Worm (Caenorhabditis elegans): ENCODE data around the gene F57H12.6.
A peak's percentile ranks its signal among the peaks of the same experiment; 100 is the strongest.
"Not testable (repeated sequence)": the region's sequence is repeated elsewhere in the genome, so short reads cannot be mapped to it uniquely, and the experiment has no call there.

The F57H12.6 gene

ce11 chrIV:7954006-7954405 is 22.1 kb downstream of the F57H12.6 start:
- TF ChIP-seq peb-1 (tag; optimal IDR thresholded peaks at IDR 0.05) (no peak), ztf-1 (GFP tag; conservative IDR thresholded peaks at IDR 0.05) (no peak), blmp-1 (tag; optimal IDR thresholded peaks at IDR 0.05; ENCODE audit: insufficient read depth) (no peak), mbf-1 (tag; optimal IDR thresholded peaks at IDR 0.05) (no peak), aly-2 (tag; optimal IDR thresholded peaks at IDR 0.05) (no peak), unc-55 (GFP tag; optimal IDR thresholded peaks at IDR 0.05) (no peak), nhr-25 (tag; optimal IDR thresholded peaks at IDR 0.05) (no peak), lin-11 (tag; optimal IDR thresholded peaks at IDR 0.05) (no peak), ama-1 (optimal IDR thresholded peaks at IDR 0.05) (no peak)

- TF ChIP-seq F13H6.1 (tag; optimal IDR thresholded peaks at IDR 0.05) (peak; percentile 8), lsy-2 (tag; optimal IDR thresholded peaks at IDR 0.05) (peak in 1 of 2 experiments; percentile 63), C34F6.9 (tag; optimal IDR thresholded peaks at IDR 0.05) (peak; percentile 2), unc-55 (GFP tag; optimal IDR thresholded peaks at IDR 0.05) (peak; percentile 48)
Observed at ce11 chrIV:7948290-7948689, 27.8 kb downstream of the F57H12.6 start, which contains the start of gene mcm-3AP. Gene mcm-3AP, plus strand, starts transcription at chrIV:7948672.

DNA sequence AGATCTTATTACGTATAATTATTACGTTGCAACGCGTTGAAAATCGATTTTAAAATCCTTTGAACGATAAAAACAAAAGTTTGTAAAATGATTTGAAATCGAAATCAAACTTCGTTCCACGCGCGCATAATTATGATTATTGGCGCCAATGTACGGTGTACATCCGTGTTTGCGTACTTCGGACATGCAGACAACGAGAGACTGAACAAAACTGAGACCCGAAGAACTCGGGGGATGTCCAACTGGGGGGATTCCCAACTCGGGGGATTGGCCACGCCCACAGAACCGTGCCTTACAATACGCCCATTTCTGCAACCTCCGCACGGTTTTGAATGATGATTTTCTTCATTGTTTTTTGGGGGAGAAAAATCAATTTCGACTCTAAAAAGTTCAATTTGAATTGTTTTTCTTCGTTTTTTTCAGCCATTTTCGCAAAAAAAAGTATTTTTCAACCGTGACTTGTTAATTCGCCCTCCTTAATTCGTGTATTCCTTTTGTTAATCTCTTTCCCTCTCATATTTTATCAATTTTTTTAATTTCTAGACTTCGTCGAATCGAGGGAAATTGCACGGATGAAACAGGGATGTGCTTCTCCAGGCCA is 29.1 kb downstream of the F57H12.6 start, which contains the start of gene F20D12.12:
TSS of gene F20D12.12 (plus strand) at position 542 of the 601 bp plus-strand sequence.
- TF ChIP-seq lsy-2 (tag; optimal IDR thresholded peaks at IDR 0.05) (peak; percentile 82 to 96), sma-9 (GFP tag; optimal IDR thresholded peaks at IDR 0.05) (peak; percentile 75), C34F6.9 (tag; optimal IDR thresholded peaks at IDR 0.05) (peak; percentile 72), unc-55 (GFP tag; optimal IDR thresholded peaks at IDR 0.05) (peak; percentile 55), snpc-4 (tag; optimal IDR thresholded peaks at IDR 0.05) (peak; percentile 7), lin-13 (GFP tag; optimal IDR thresholded peaks at IDR 0.05) (peak; percentile 65), gmeb-1 (tag; optimal IDR thresholded peaks at IDR 0.05) (peak; percentile 32), nhr-25 (tag; optimal IDR thresholded peaks at IDR 0.05) (peak; percentile 24), zag-1 (tag; optimal IDR thresholded peaks at IDR 0.05) (peak; percentile 49), sma-3 (GFP tag; optimal IDR thresholded peaks at IDR 0.05) (peak; percentile 68), F13H6.1 (tag; optimal IDR thresholded peaks at IDR 0.05) (peak; percentile 68), nhr-129 (tag; optimal IDR thresholded peaks at IDR 0.05) (peak; percentile 74), crh-2 (tag; optimal IDR thresholded peaks at IDR 0.05) (peak; percentile 33)
- not testable (repeated sequence) for TF ChIP-seq sma-9 (tag; optimal IDR thresholded peaks at IDR 0.05)

DNA sequence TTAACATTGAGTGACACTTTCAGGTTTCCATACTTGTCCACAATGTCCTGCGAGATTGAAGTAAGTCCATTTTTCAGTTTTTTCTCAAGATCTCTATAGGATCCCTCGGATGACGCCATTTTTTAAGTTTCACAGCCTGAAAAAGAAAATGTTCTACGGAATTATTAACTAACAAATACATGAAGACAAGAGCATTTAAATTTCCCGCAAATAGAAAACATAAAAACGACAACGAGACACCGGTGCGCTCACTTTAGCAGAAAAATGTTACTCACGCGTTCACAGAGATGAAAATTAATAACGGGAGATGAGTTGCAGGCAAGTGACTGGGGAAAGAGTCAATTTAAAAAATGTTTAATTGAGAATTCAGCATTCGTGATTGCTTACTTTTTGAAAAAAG is 29.7 kb downstream of the F57H12.6 start, which contains the start of gene czw-1:
TSS of gene czw-1 (minus strand) at position 369 of the 400 bp plus-strand sequence.
- TF ChIP-seq sma-3 (GFP tag; optimal IDR thresholded peaks at IDR 0.05) (no peak), lin-39 (tag; optimal IDR thresholded peaks at IDR 0.05) (no peak), nhr-237 (tag; optimal IDR thresholded peaks at IDR 0.05) (no peak), R02D3.7 (tag; optimal IDR thresholded peaks at IDR 0.05) (no peak), nhr-77 (tag; optimal IDR thresholded peaks at IDR 0.05) (no peak), ama-1 (optimal IDR thresholded peaks at IDR 0.05) (no peak), ztf-1 (GFP tag; conservative IDR thresholded peaks at IDR 0.05) (no peak), nhr-129 (tag; optimal IDR thresholded peaks at IDR 0.05) (no peak), fos-1 (tag; optimal IDR thresholded peaks at IDR 0.05) (no peak), aly-2 (tag; optimal IDR thresholded peaks at IDR 0.05) (no peak), sma-9 (GFP tag; optimal IDR thresholded peaks at IDR 0.05) (no peak), sma-9 (tag; optimal IDR thresholded peaks at IDR 0.05) (no peak), Y55F3AM.14 (GFP tag; optimal IDR thresholded peaks at IDR 0.05) (no peak), ceh-82 (tag; optimal IDR thresholded peaks at IDR 0.05) (no peak), unc-62 (GFP tag; optimal IDR thresholded peaks at IDR 0.05) (no peak), elt-3 (tag; optimal IDR thresholded peaks at IDR 0.05) (no peak), snpc-4 (tag; optimal IDR thresholded peaks at IDR 0.05) (no peak), dmd-4 (tag; optimal IDR thresholded peaks at IDR 0.05) (no peak), lin-13 (GFP tag; optimal IDR thresholded peaks at IDR 0.05) (no peak), elt-1 (tag; optimal IDR thresholded peaks at IDR 0.05) (no peak)

- TF ChIP-seq blmp-1 (tag; optimal IDR thresholded peaks at IDR 0.05; ENCODE audit: insufficient read depth) (peak; percentile 27), lin-39 (tag; optimal IDR thresholded peaks at IDR 0.05) (no peak), nhr-129 (tag; optimal IDR thresholded peaks at IDR 0.05) (peak; percentile 29), nhr-25 (tag; optimal IDR thresholded peaks at IDR 0.05) (peak; percentile 54), nhr-237 (tag; optimal IDR thresholded peaks at IDR 0.05) (no peak)
Observed at ce11 chrIV:7943272-7943671, 32.8 kb downstream of the F57H12.6 start.

Measured in whole organism, L2 larva.